Worm (Caenorhabditis elegans) whole organism, L1 larva: Measurements from ENCODE around the gene K08D8.12.

Experiments
- F16B12.6 ChIP-seq: fragments of 150-350 bp; optimal IDR thresholded peaks from 2 replicates; lab custom pipeline; 2014; ENCODE audit warnings: missing biosample characterization, missing genetic modification characterization
- alr-1 ChIP-seq: fragments of 200-800 bp; sonication (Bioruptor generic); optimal IDR thresholded peaks from 2 replicates; lab custom pipeline; 2018; ENCODE audit warnings: borderline replicate concordance, mild to moderate bottlenecking, missing genetic modification characterization, missing compliant biosample characterization
- ces-1 ChIP-seq: fragments of 150-350 bp; optimal IDR thresholded peaks from 2 replicates; lab custom pipeline; 2014; ENCODE audit warnings: missing biosample characterization, missing genetic modification reagents, missing genetic modification characterization
- dpl-1 ChIP-seq, 3 experiments: fragments of 150-350 bp in 2 of 3; sonication (generic microtip) in 1 of 3; optimal IDR thresholded peaks; 2 replicates each; lab custom pipeline; 2014 to 2017; ENCODE audit warnings: missing biosample characterization in 3 of 3, missing genetic modification characterization in 3 of 3, missing genetic modification reagents in 3 of 3
- fos-1 ChIP-seq: fragments of 150-350 bp; optimal IDR thresholded peaks from 2 replicates; lab custom pipeline; 2014; ENCODE audit warnings: missing biosample characterization, missing genetic modification characterization
- jun-1 ChIP-seq: fragments of 150-350 bp; optimal IDR thresholded peaks from 2 replicates; lab custom pipeline; 2014; ENCODE audit warnings: missing biosample characterization, missing genetic modification reagents, missing genetic modification characterization
- nhr-11 ChIP-seq: fragments of 150-350 bp; optimal IDR thresholded peaks from 2 replicates; lab custom pipeline; 2014; ENCODE audit warnings: missing biosample characterization, missing genetic modification characterization
- nhr-12 ChIP-seq: sonication (generic microtip); optimal IDR thresholded peaks from 2 replicates; lab custom pipeline; 2017; ENCODE audit warnings: missing biosample characterization, missing genetic modification characterization
- nhr-76 ChIP-seq: sonication (generic microtip); optimal IDR thresholded peaks from 2 replicates; lab custom pipeline; 2017; ENCODE audit warnings: missing biosample characterization, missing genetic modification characterization
- pag-3 ChIP-seq: sonication (generic microtip); optimal IDR thresholded peaks from 2 replicates; lab custom pipeline; 2017; ENCODE audit warnings: missing genetic modification characterization, mild to moderate bottlenecking, missing compliant biosample characterization, antibody characterized with exemption, borderline replicate concordance; ENCODE audit not compliant: insufficient read depth
- pqm-1 ChIP-seq: sonication (generic microtip); optimal IDR thresholded peaks from 3 replicates; lab custom pipeline; 2017; ENCODE audit warnings: missing biosample characterization, missing genetic modification characterization
- snpc-4 ChIP-seq: fragments of 150-350 bp; optimal IDR thresholded peaks from 2 replicates; lab custom pipeline; 2014; ENCODE audit warnings: missing biosample characterization, missing genetic modification characterization
- vab-15 ChIP-seq: sonication (generic microtip); optimal IDR thresholded peaks from 2 replicates; lab custom pipeline; 2017; ENCODE audit warnings: missing genotype, mild to moderate bottlenecking, missing genetic modification characterization, missing compliant biosample characterization

ce11 chrIV:12920553-12920952 lies 27.3 kb downstream of the K08D8.12 start:
- TF ChIP-seq F16B12.6 (no peak), nhr-76 (tag; lab: Kevin White, UChicago) (no peak), vab-15 (tag; lab: Kevin White, UChicago) (no peak), nhr-11 (tag; lab: Kevin White, UChicago) (no peak), dpl-1 (GFP tag; optimal IDR thresholded peaks at IDR 0.05; lab: Kevin White, UChicago) (no peak), snpc-4 (no peak), jun-1 (tag; lab: Kevin White, UChicago) (no peak), alr-1 (tag; lab: Kevin White, UChicago) (no peak), pqm-1 (tag; lab: Kevin White, UChicago) (no peak), pag-3 (tag; lab: Kevin White, UChicago) (no peak), nhr-12 (tag; lab: Kevin White, UChicago) (no peak), ces-1 (GFP tag; lab: Kevin White, UChicago) (no peak), fos-1 (tag; lab: Kevin White, UChicago) (no peak)
